Fruit fly (Drosophila melanogaster) whole organism: ENCODE data around the gene Rtca.

Experiments used
- CG8478 ChIP-seq: fragments of >200 bp; optimal IDR thresholded peaks from 2 replicates; lab custom pipeline; 2018; ENCODE audit warnings: inconsistent platforms
- Dll ChIP-seq: fragments of >200 bp; optimal IDR thresholded peaks from 2 replicates; lab custom pipeline; 2017
- EcR ChIP-seq, 2 experiments: fragments of >200 bp; optimal IDR thresholded peaks; 2 replicates each; lab custom pipeline; 2017; ENCODE audit warnings: missing biosample characterization in 2 of 2, missing genetic modification characterization in 2 of 2, missing genetic modification reagents in 2 of 2
- pan ChIP-seq: fragments of >200 bp; optimal IDR thresholded peaks from 2 replicates; lab custom pipeline; 2017
- psq ChIP-seq: fragments of >200 bp; optimal IDR thresholded peaks from 2 replicates; lab custom pipeline; 2017
- usp ChIP-seq: fragments of >200 bp; optimal IDR thresholded peaks from 2 replicates; lab custom pipeline; 2017; ENCODE audit warnings: missing biosample characterization, missing genetic modification characterization, mixed read lengths

Rtca gene

dm6 chrX:2070708-2071063 is 1.5 kb upstream of the Rtca start:
- TF ChIP-seq pan (lab: Kevin White, UChicago), result no peak
- no peak for TF ChIP-seq Dll
- no peak for TF ChIP-seq usp (GFP tag; lab: Kevin White, UChicago)
- TF ChIP-seq psq (lab: Kevin White, UChicago), result no peak
- no peak for TF ChIP-seq CG8478 (lab: Kevin White, UChicago)
- no peak for TF ChIP-seq EcR (GFP tag; optimal IDR thresholded peaks at IDR 0.05; lab: Kevin White, UChicago)

- TF ChIP-seq Dll, result no peak
- TF ChIP-seq usp (GFP tag; lab: Kevin White, UChicago), result no peak
- TF ChIP-seq psq (lab: Kevin White, UChicago), result no peak
- TF ChIP-seq pan (lab: Kevin White, UChicago), result no peak
- TF ChIP-seq EcR (GFP tag; optimal IDR thresholded peaks at IDR 0.05; lab: Kevin White, UChicago), result no peak
- TF ChIP-seq CG8478 (lab: Kevin White, UChicago), result no peak
Observed at dm6 chrX:2073325-2073724, 1.1 kb downstream of the Rtca start, which contains the start of gene CG4199. TSS of gene CG4199 (minus strand) at chrX:2073483.

dm6 chrX:2075846-2076377 is 3.7 kb downstream of the Rtca start, which contains the start of gene CG4045:
TSS of gene CG4045 (minus strand) at chrX:2075900.
- TF ChIP-seq usp (GFP tag; lab: Kevin White, UChicago), result no peak
- TF ChIP-seq EcR (GFP tag; optimal IDR thresholded peaks at IDR 0.05; lab: Kevin White, UChicago), result no peak
- no peak for TF ChIP-seq pan (lab: Kevin White, UChicago)
- TF ChIP-seq CG8478 (lab: Kevin White, UChicago), result no peak
- no peak for TF ChIP-seq psq (lab: Kevin White, UChicago)
- no peak for TF ChIP-seq Dll

dm6 chrX:2076412-2077357 is 4.5 kb downstream of the Rtca start, which contains the start of gene CG4025:
TSS of gene CG4025 (plus strand) at chrX:2076966.
- no peak for TF ChIP-seq psq (lab: Kevin White, UChicago)
- TF ChIP-seq EcR (GFP tag; optimal IDR thresholded peaks at IDR 0.05; lab: Kevin White, UChicago), result no peak
- no peak for TF ChIP-seq Dll

- no peak for TF ChIP-seq psq (lab: Kevin White, UChicago)
- TF ChIP-seq Dll, result no peak
- no peak for TF ChIP-seq pan (lab: Kevin White, UChicago)
- no peak for TF ChIP-seq usp (GFP tag; lab: Kevin White, UChicago)
- TF ChIP-seq CG8478 (lab: Kevin White, UChicago), result no peak
- TF ChIP-seq EcR (GFP tag; optimal IDR thresholded peaks at IDR 0.05; lab: Kevin White, UChicago), result no peak
Observed at dm6 chrX:2080367-2080927, 8.2 kb downstream of the Rtca start, which contains the start of the genes CG16903 and Unc-76. TSS of gene CG16903 (minus strand) at chrX:2080405. TSS of gene Unc-76 (plus strand) at chrX:2080610.

dm6 chrX:2081848-2082365 is 9.7 kb downstream of the Rtca start:
- TF ChIP-seq EcR (GFP tag; optimal IDR thresholded peaks at IDR 0.05; lab: Kevin White, UChicago) (no peak), CG8478 (lab: Kevin White, UChicago) (no peak), psq (lab: Kevin White, UChicago) (no peak), usp (GFP tag; lab: Kevin White, UChicago) (no peak), Dll (no peak), pan (lab: Kevin White, UChicago) (no peak)

dm6 chrX:2083109-2083508 is 10.9 kb downstream of the Rtca start:
- no peak for TF ChIP-seq psq (lab: Kevin White, UChicago)
- no peak for TF ChIP-seq pan (lab: Kevin White, UChicago)
- TF ChIP-seq CG8478 (lab: Kevin White, UChicago), result no peak
- no peak for TF ChIP-seq Dll
- no peak for TF ChIP-seq usp (GFP tag; lab: Kevin White, UChicago)
- no peak for TF ChIP-seq EcR (GFP tag; optimal IDR thresholded peaks at IDR 0.05; lab: Kevin White, UChicago)

- TF ChIP-seq Dll, result peak; percentile 76
- no peak for TF ChIP-seq EcR (GFP tag; optimal IDR thresholded peaks at IDR 0.05; lab: Kevin White, UChicago)
- TF ChIP-seq usp (GFP tag; lab: Kevin White, UChicago), result no peak
- TF ChIP-seq pan (lab: Kevin White, UChicago), result peak; percentile 96
- no peak for TF ChIP-seq psq (lab: Kevin White, UChicago)
- no peak for TF ChIP-seq CG8478 (lab: Kevin White, UChicago)
Observed at dm6 chrX:2083678-2084162, 11.5 kb downstream of the Rtca start.

dm6 chrX:2087501-2087900 is 15.3 kb downstream of the Rtca start:
- TF ChIP-seq psq (lab: Kevin White, UChicago) (no peak), Dll (no peak), pan (lab: Kevin White, UChicago) (no peak)

- TF ChIP-seq EcR (GFP tag; optimal IDR thresholded peaks at IDR 0.05; lab: Kevin White, UChicago) (no peak), Dll (no peak), psq (lab: Kevin White, UChicago) (no peak), usp (GFP tag; lab: Kevin White, UChicago) (no peak), pan (lab: Kevin White, UChicago) (no peak), CG8478 (lab: Kevin White, UChicago) (no peak)
Observed at dm6 chrX:2088798-2089197, 16.6 kb downstream of the Rtca start.

- no peak for TF ChIP-seq psq (lab: Kevin White, UChicago)
- TF ChIP-seq pan (lab: Kevin White, UChicago), result no peak
- TF ChIP-seq CG8478 (lab: Kevin White, UChicago), result no peak
- TF ChIP-seq EcR (GFP tag; optimal IDR thresholded peaks at IDR 0.05; lab: Kevin White, UChicago), result no peak
- TF ChIP-seq Dll, result no peak
- TF ChIP-seq usp (GFP tag; lab: Kevin White, UChicago), result no peak
Observed at dm6 chrX:2089812-2090211, 17.6 kb downstream of the Rtca start.
